Worm (Caenorhabditis elegans): ENCODE data around the gene B0403.6.

DNA sequence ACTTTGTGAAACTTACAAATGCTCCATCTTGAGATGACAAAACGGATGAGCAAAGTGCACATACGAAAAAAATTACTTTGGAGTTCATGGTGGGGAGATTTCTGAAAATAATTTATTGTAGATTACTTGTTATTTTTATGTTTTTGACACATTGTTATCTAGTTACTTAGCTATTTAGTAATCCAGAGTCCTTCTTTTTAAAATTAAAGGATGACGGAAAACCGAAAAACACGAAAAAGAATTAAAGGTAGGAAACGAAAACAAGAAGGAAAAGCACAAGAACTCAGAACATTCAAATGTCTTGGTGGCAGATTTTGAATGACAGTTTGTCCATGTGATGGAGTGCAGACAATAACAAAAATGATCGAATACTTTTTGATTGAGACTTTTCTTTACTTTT lies 41.7 kb upstream of the B0403.6 start, which contains the start of gene hen-1:
- no peak for TF ChIP-seq lsy-2 (tag; optimal IDR thresholded peaks at IDR 0.05)
- no peak for TF ChIP-seq mdl-1 (tag; optimal IDR thresholded peaks at IDR 0.05)
- TF ChIP-seq nhr-77 (tag; optimal IDR thresholded peaks at IDR 0.05) = no peak
- TF ChIP-seq lir-3 (tag; optimal IDR thresholded peaks at IDR 0.05; ENCODE audit: poor library complexity) = no peak
- no peak for TF ChIP-seq sox-4 (tag; optimal IDR thresholded peaks at IDR 0.05)
- no peak for TF ChIP-seq nhr-28 (tag; optimal IDR thresholded peaks at IDR 0.05)

All from whole organism, L1 larva.